Worm (Caenorhabditis elegans) whole organism, L2 larva: Measurements from ENCODE around the gene acl-8.

Experiments used
- Y55F3AM.14 ChIP-seq: fragments of 200-800 bp; sonication (Bioruptor generic); optimal IDR thresholded peaks from 2 replicates; lab custom pipeline; 2018; ENCODE audit warnings: mild to moderate bottlenecking, missing genetic modification characterization, missing compliant biosample characterization
- ceh-16 ChIP-seq: fragments of 150-350 bp; optimal IDR thresholded peaks from 2 replicates; lab custom pipeline; 2014; ENCODE audit warnings: missing biosample characterization, missing genetic modification characterization
- ceh-82 ChIP-seq: fragments of 150-350 bp; optimal IDR thresholded peaks from 2 replicates; lab custom pipeline; 2014; ENCODE audit warnings: missing biosample characterization, missing genetic modification characterization
- egl-27 ChIP-seq: sonication (generic microtip); optimal IDR thresholded peaks from 3 replicates; lab custom pipeline; 2017; ENCODE audit warnings: missing biosample characterization, missing genetic modification reagents, missing genetic modification characterization
- elt-3 ChIP-seq: sonication (generic microtip); optimal IDR thresholded peaks from 2 replicates; lab custom pipeline; 2017; ENCODE audit warnings: missing biosample characterization, missing genetic modification characterization
- fos-1 ChIP-seq: fragments of 150-350 bp; optimal IDR thresholded peaks from 2 replicates; lab custom pipeline; 2014; ENCODE audit warnings: missing biosample characterization, missing genetic modification characterization
- lin-13 ChIP-seq: fragments of 150-350 bp; optimal IDR thresholded peaks from 2 replicates; lab custom pipeline; 2014; ENCODE audit warnings: missing biosample characterization, missing genetic modification reagents, missing genetic modification characterization
- lin-39 ChIP-seq: fragments of 150-350 bp; optimal IDR thresholded peaks from 2 replicates; lab custom pipeline; 2014; ENCODE audit warnings: missing biosample characterization, missing genetic modification reagents, missing genetic modification characterization
- nhr-11 ChIP-seq: fragments of 150-350 bp; optimal IDR thresholded peaks from 2 replicates; lab custom pipeline; 2014; ENCODE audit warnings: missing biosample characterization, missing genetic modification characterization
- nhr-237 ChIP-seq: fragments of 150-350 bp; optimal IDR thresholded peaks from 2 replicates; lab custom pipeline; 2014; ENCODE audit warnings: missing biosample characterization, missing genetic modification characterization
- skn-1 ChIP-seq: sonication (generic microtip); optimal IDR thresholded peaks from 2 replicates; lab custom pipeline; 2017; ENCODE audit warnings: missing biosample characterization, missing genetic modification characterization
- snpc-4 ChIP-seq: fragments of 150-350 bp; optimal IDR thresholded peaks from 2 replicates; lab custom pipeline; 2014; ENCODE audit warnings: missing biosample characterization, missing genetic modification characterization
- unc-39 ChIP-seq: fragments of 150-350 bp; optimal IDR thresholded peaks from 2 replicates; lab custom pipeline; 2014; ENCODE audit warnings: missing biosample characterization, missing genetic modification characterization
- zag-1 ChIP-seq: fragments of 150-350 bp; optimal IDR thresholded peaks from 2 replicates; lab custom pipeline; 2014; ENCODE audit warnings: missing biosample characterization, missing genetic modification characterization

ce11 chrV:6496611-6497158 lies 46.0 kb downstream of the acl-8 start, which contains the start of gene dgtr-1:
- TF ChIP-seq unc-39 (no peak), egl-27 (tag; lab: Kevin White, UChicago) (no peak), zag-1 (no peak), skn-1 (tag; lab: Kevin White, UChicago) (no peak), fos-1 (tag; lab: Kevin White, UChicago) (no peak), ceh-82 (tag; lab: Kevin White, UChicago) (no peak), ceh-16 (tag; lab: Kevin White, UChicago) (no peak), lin-13 (GFP tag; lab: Kevin White, UChicago) (no peak), lin-39 (tag; lab: Kevin White, UChicago) (no peak), nhr-237 (tag; lab: Kevin White, UChicago) (no peak), nhr-11 (tag; lab: Kevin White, UChicago) (no peak), Y55F3AM.14 (no peak), snpc-4 (tag; lab: Kevin White, UChicago) (no peak), elt-3 (tag; lab: Kevin White, UChicago) (no peak)
